Worm (Caenorhabditis elegans) whole organism, L3 larva: ENCODE measurements around the gene srlf-28.
A peak's percentile ranks its signal among the peaks of the same experiment; 100 is the strongest.

Experiments
- ZK546.5 ChIP-seq: sonication (generic microtip); optimal IDR thresholded peaks from 2 replicates; lab custom pipeline; 2017; ENCODE audit warnings: missing biosample characterization, missing genetic modification characterization
- ama-1 ChIP-seq: fragments of 150-350 bp; optimal IDR thresholded peaks from 2 replicates; lab custom pipeline; 2018
- ceh-28 ChIP-seq: fragments of 150-350 bp; optimal IDR thresholded peaks from 2 replicates; lab custom pipeline; 2014; ENCODE audit warnings: missing biosample characterization, missing genetic modification reagents, missing genetic modification characterization
- ceh-82 ChIP-seq: fragments of 150-350 bp; optimal IDR thresholded peaks from 2 replicates; lab custom pipeline; 2014; ENCODE audit warnings: missing biosample characterization, missing genetic modification characterization
- daf-12 ChIP-seq: fragments of 150-350 bp; optimal IDR thresholded peaks from 2 replicates; lab custom pipeline; 2014; ENCODE audit warnings: missing biosample characterization, missing genetic modification reagents, missing genetic modification characterization
- egl-27 ChIP-seq: sonication (generic microtip); optimal IDR thresholded peaks from 4 replicates; lab custom pipeline; 2017; ENCODE audit warnings: missing biosample characterization, missing genetic modification reagents, missing genetic modification characterization
- elt-1 ChIP-seq: fragments of 150-350 bp; optimal IDR thresholded peaks from 2 replicates; lab custom pipeline; 2014; ENCODE audit warnings: missing biosample characterization, missing genetic modification characterization
- elt-3 ChIP-seq, 3 experiments: fragments of 150-350 bp in 1 of 3; sonication (generic microtip) in 2 of 3; optimal IDR thresholded peaks; 2 replicates in 2 of 3; 4 replicates in 1 of 3; lab custom pipeline; 2014 to 2017; ENCODE audit warnings: missing biosample characterization in 3 of 3, missing genetic modification characterization in 3 of 3
- fkh-10 ChIP-seq: sonication (generic microtip); optimal IDR thresholded peaks from 2 replicates; lab custom pipeline; 2017; ENCODE audit warnings: missing biosample characterization, missing genetic modification reagents, missing genetic modification characterization
- fkh-2 ChIP-seq: fragments of 150-350 bp; optimal IDR thresholded peaks from 2 replicates; lab custom pipeline; 2014; ENCODE audit warnings: missing biosample characterization, missing genetic modification reagents, missing genetic modification characterization
- fos-1 ChIP-seq: fragments of 150-350 bp; optimal IDR thresholded peaks from 2 replicates; lab custom pipeline; 2014; ENCODE audit warnings: missing biosample characterization, missing genetic modification characterization
- jun-1 ChIP-seq: fragments of 150-350 bp; optimal IDR thresholded peaks from 2 replicates; lab custom pipeline; 2014; ENCODE audit warnings: missing biosample characterization, missing genetic modification reagents, missing genetic modification characterization
- lin-39 ChIP-seq: fragments of 150-350 bp; optimal IDR thresholded peaks from 2 replicates; lab custom pipeline; 2018; ENCODE audit warnings: missing biosample characterization, missing genetic modification reagents, missing genetic modification characterization
- mml-1 ChIP-seq: fragments of 150-350 bp; sonication (generic microtip); optimal IDR thresholded peaks from 3 replicates; lab custom pipeline; 2014; ENCODE audit warnings: missing biosample characterization, missing genetic modification characterization
- nfya-1 ChIP-seq: sonication (generic microtip); optimal IDR thresholded peaks from 2 replicates; lab custom pipeline; 2017; ENCODE audit warnings: missing genetic modification characterization, mild to moderate bottlenecking, missing compliant biosample characterization, antibody characterized with exemption, moderate library complexity; ENCODE audit not compliant: insufficient read depth
- nhr-11 ChIP-seq: fragments of 150-350 bp; optimal IDR thresholded peaks from 2 replicates; lab custom pipeline; 2014; ENCODE audit warnings: missing biosample characterization, missing genetic modification characterization
- nhr-23 ChIP-seq: fragments of 150-350 bp; optimal IDR thresholded peaks from 2 replicates; lab custom pipeline; 2014; ENCODE audit warnings: missing biosample characterization, missing genetic modification reagents, missing genetic modification characterization
- nhr-237 ChIP-seq: fragments of 150-350 bp; optimal IDR thresholded peaks from 2 replicates; lab custom pipeline; 2014; ENCODE audit warnings: missing biosample characterization, missing genetic modification characterization
- nhr-25 ChIP-seq: sonication (generic microtip); optimal IDR thresholded peaks from 2 replicates; lab custom pipeline; 2017; ENCODE audit warnings: missing biosample characterization, missing genetic modification characterization
- nhr-28 ChIP-seq: fragments of 150-350 bp; optimal IDR thresholded peaks from 2 replicates; lab custom pipeline; 2014; ENCODE audit warnings: missing biosample characterization, missing genetic modification characterization
- nhr-43 ChIP-seq: sonication (generic microtip); optimal IDR thresholded peaks from 2 replicates; lab custom pipeline; 2016; ENCODE audit warnings: mild to moderate bottlenecking, missing genetic modification characterization, missing compliant biosample characterization; ENCODE audit not compliant: poor library complexity, severe bottlenecking
- nhr-76 ChIP-seq: fragments of 150-350 bp; sonication (generic microtip); optimal IDR thresholded peaks from 5 replicates; lab custom pipeline; 2014; ENCODE audit warnings: missing biosample characterization, missing genetic modification characterization
- nhr-77 ChIP-seq: fragments of 150-350 bp; optimal IDR thresholded peaks from 2 replicates; lab custom pipeline; 2014; ENCODE audit warnings: missing biosample characterization, missing genetic modification characterization
- pha-4 ChIP-seq: fragments of 150-350 bp; optimal IDR thresholded peaks from 2 replicates; lab custom pipeline; 2014; ENCODE audit warnings: missing biosample characterization, missing genetic modification reagents, missing genetic modification characterization
- pqm-1 ChIP-seq: fragments of 150-350 bp; optimal IDR thresholded peaks from 2 replicates; lab custom pipeline; 2017; ENCODE audit warnings: missing biosample characterization, missing genetic modification characterization, inconsistent platforms
- sea-2 ChIP-seq: fragments of 150-350 bp; sonication (generic microtip); optimal IDR thresholded peaks from 4 replicates; lab custom pipeline; 2014; ENCODE audit warnings: missing biosample characterization, missing genetic modification reagents, missing genetic modification characterization
- skn-1 ChIP-seq: fragments of 150-350 bp; optimal IDR thresholded peaks from 2 replicates; lab custom pipeline; 2014; ENCODE audit warnings: missing biosample characterization, missing genetic modification characterization
- unc-62 ChIP-seq: fragments of 150-350 bp; sonication (generic microtip); optimal IDR thresholded peaks from 4 replicates; lab custom pipeline; 2014; ENCODE audit warnings: missing biosample characterization, missing genetic modification reagents, missing genetic modification characterization
- zag-1 ChIP-seq: fragments of 150-350 bp; optimal IDR thresholded peaks from 2 replicates; lab custom pipeline; 2014; ENCODE audit warnings: missing biosample characterization, missing genetic modification characterization
- ztf-11 ChIP-seq: fragments of 150-350 bp; optimal IDR thresholded peaks from 2 replicates; lab custom pipeline; 2014; ENCODE audit warnings: missing biosample characterization, missing genetic modification characterization
- ztf-4 ChIP-seq: fragments of 150-350 bp; optimal IDR thresholded peaks from 2 replicates; lab custom pipeline; 2014; ENCODE audit warnings: missing biosample characterization, missing genetic modification characterization

The srlf-28 gene

ce11 chrIV:14343756-14344155 is at the start of gene srlf-28:
Gene srlf-28 (minus strand): TSS chrIV:14343856.
- TF ChIP-seq egl-27, result no peak
- no peak for TF ChIP-seq nhr-11 (tag; lab: Kevin White, UChicago)
- TF ChIP-seq mml-1, result no peak
- no peak for TF ChIP-seq elt-3 (tag; optimal IDR thresholded peaks at IDR 0.05; lab: Kevin White, UChicago)

ce11 chrIV:14391746-14392145 is 48.1 kb upstream of the srlf-28 start:
- TF ChIP-seq unc-62 (no peak), ama-1 (lab: Kevin White, UChicago) (no peak), nhr-77 (tag; lab: Kevin White, UChicago) (no peak), fos-1 (tag; lab: Kevin White, UChicago) (no peak), elt-3 (tag; optimal IDR thresholded peaks at IDR 0.05; lab: Kevin White, UChicago) (no peak), ceh-28 (tag; lab: Kevin White, UChicago) (peak; percentile 12), pqm-1 (no peak), nhr-237 (tag; lab: Kevin White, UChicago) (no peak), nhr-11 (tag; lab: Kevin White, UChicago) (no peak), nhr-28 (tag; lab: Kevin White, UChicago) (no peak), zag-1 (no peak), ztf-11 (tag; lab: Kevin White, UChicago) (no peak), nhr-23 (tag; lab: Kevin White, UChicago) (peak; percentile 70), nfya-1 (no peak), sea-2 (GFP tag; lab: Kevin White, UChicago) (no peak), daf-12 (tag; lab: Kevin White, UChicago) (no peak), nhr-25 (tag; lab: Kevin White, UChicago) (peak; percentile 86), fkh-10 (GFP tag; lab: Kevin White, UChicago) (no peak), nhr-76 (tag; lab: Kevin White, UChicago) (no peak), jun-1 (tag; lab: Kevin White, UChicago) (no peak)

- TF ChIP-seq ZK546.5 (tag; lab: Kevin White, UChicago) (no peak), fkh-2 (tag; lab: Kevin White, UChicago) (no peak)
Measured at ce11 chrIV:14391268-14391667, 47.6 kb upstream of the srlf-28 start.

- TF ChIP-seq nfya-1, result no peak
- no peak for TF ChIP-seq nhr-77 (tag; lab: Kevin White, UChicago)
- no peak for TF ChIP-seq ama-1 (lab: Kevin White, UChicago)
- TF ChIP-seq lin-39 (tag; lab: Kevin White, UChicago), result no peak
- peak; percentile 58 for TF ChIP-seq nhr-23 (tag; lab: Kevin White, UChicago)
- TF ChIP-seq nhr-25 (tag; lab: Kevin White, UChicago), result peak; percentile 37
- no peak for TF ChIP-seq nhr-76 (tag; lab: Kevin White, UChicago)
- peak; percentile 5 for TF ChIP-seq elt-1
Measured at ce11 chrIV:14390023-14390614, 46.5 kb upstream of the srlf-28 start.

DNA sequence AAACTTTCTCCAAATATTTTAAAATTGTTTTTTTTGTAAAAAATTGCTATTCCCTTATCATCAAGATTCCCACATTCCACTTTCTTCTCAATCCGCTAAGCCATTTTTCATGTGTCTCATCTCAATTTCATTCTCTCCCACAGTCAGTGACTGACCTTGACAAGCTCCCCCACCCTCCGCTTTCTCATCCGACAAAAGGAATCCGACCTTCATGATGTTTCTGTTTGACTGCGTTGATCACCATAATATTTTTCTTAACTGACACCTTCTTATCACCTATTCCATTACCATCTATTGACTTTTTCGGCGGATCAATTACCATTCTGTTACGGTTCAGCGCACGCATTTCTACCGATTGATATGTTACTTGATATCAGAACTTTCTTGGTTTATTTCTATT is 45.4 kb upstream of the srlf-28 start:
- TF ChIP-seq ztf-4 (tag; lab: Kevin White, UChicago) (no peak), ceh-82 (tag; lab: Kevin White, UChicago) (no peak), zag-1 (no peak), nhr-25 (tag; lab: Kevin White, UChicago) (peak; percentile 85), skn-1 (tag; lab: Kevin White, UChicago) (no peak), nhr-23 (tag; lab: Kevin White, UChicago) (peak; percentile 46), fkh-10 (GFP tag; lab: Kevin White, UChicago) (no peak), nhr-43 (tag; lab: Kevin White, UChicago) (no peak), elt-3 (tag; optimal IDR thresholded peaks at IDR 0.05; lab: Kevin White, UChicago) (peak in 1 of 3 experiments; percentile 27), pha-4 (tag; lab: Kevin White, UChicago) (no peak)
